Worm (Caenorhabditis elegans) whole organism, young adult: ENCODE data around the gene C35A5.6.

Experiments
- B0336.3 ChIP-seq: fragments of 200-800 bp; sonication (Bioruptor generic); IDR thresholded peaks from 2 replicates; pipeline ENCODE4 v1.3.6; 2022; ENCODE audit warnings: missing genetic modification characterization, missing compliant biosample characterization
- F52B5.7 ChIP-seq: sonication (generic microtip); optimal IDR thresholded peaks from 2 replicates; lab custom pipeline; 2016; ENCODE audit warnings: mild to moderate bottlenecking, missing genetic modification characterization, missing compliant biosample characterization
- F55B11.4 ChIP-seq: sonication (generic microtip); optimal IDR thresholded peaks from 2 replicates; lab custom pipeline; 2016; ENCODE audit warnings: missing compliant biosample characterization, missing genetic modification characterization, borderline replicate concordance; ENCODE audit not compliant: insufficient read depth
- K11D2.4 ChIP-seq: fragments of 200-800 bp; sonication (Bioruptor generic); IDR thresholded peaks from 2 replicates; pipeline ENCODE4 v1.3.6; 2022; ENCODE audit warnings: missing genetic modification reagents, missing genetic modification characterization, missing compliant biosample characterization
- K12H6.12 ChIP-seq: fragments of 200-800 bp; sonication (Bioruptor generic); optimal IDR thresholded peaks from 2 replicates; lab custom pipeline; 2018; ENCODE audit warnings: mild to moderate bottlenecking, missing genetic modification characterization, missing compliant biosample characterization
- Y56A3A.18 ChIP-seq: fragments of 200-800 bp; sonication (Bioruptor generic); IDR thresholded peaks from 2 replicates; pipeline ENCODE4 v1.3.6; 2022; ENCODE audit warnings: missing genetic modification reagents, missing genetic modification characterization, missing compliant biosample characterization
- Y95B8A.8 ChIP-seq: fragments of 200-800 bp; sonication (Bioruptor generic); IDR thresholded peaks from 2 replicates; pipeline ENCODE4 v1.3.6; 2022; ENCODE audit warnings: missing genetic modification reagents, missing genetic modification characterization, missing compliant biosample characterization
- ama-1 ChIP-seq, 3 experiments: fragments of 150-350 bp in 1 of 3; sonication (generic microtip) in 2 of 3; optimal IDR thresholded peaks; 2 replicates each; lab custom pipeline; 2014 to 2018; ENCODE audit warnings: missing biosample characterization in 2 of 3, missing genetic modification characterization in 2 of 3, missing genetic modification reagents in 2 of 3
- atf-7 ChIP-seq: sonication (generic microtip); optimal IDR thresholded peaks from 2 replicates; lab custom pipeline; 2017; ENCODE audit warnings: mild to moderate bottlenecking, missing genetic modification characterization, missing compliant biosample characterization
- athp-1 ChIP-seq: sonication (generic microtip); optimal IDR thresholded peaks from 2 replicates; lab custom pipeline; 2017; ENCODE audit warnings: mild to moderate bottlenecking, missing genetic modification characterization, missing compliant biosample characterization
- attf-3 ChIP-seq: fragments of 200-800 bp; sonication (Bioruptor generic); conservative IDR thresholded peaks from 2 replicates; pipeline ENCODE4 v1.3.6; 2022; ENCODE audit warnings: missing genetic modification reagents, missing genetic modification characterization, missing compliant biosample characterization
- attf-5 ChIP-seq: fragments of 200-800 bp; sonication (Bioruptor generic); optimal IDR thresholded peaks from 2 replicates; lab custom pipeline; 2018; ENCODE audit warnings: mild to moderate bottlenecking, missing genetic modification characterization, missing compliant biosample characterization
- attf-6 ChIP-seq: fragments of 200-800 bp; sonication (Bioruptor generic); IDR thresholded peaks from 2 replicates; pipeline ENCODE4 v1.3.6; 2022; ENCODE audit warnings: missing genetic modification reagents, missing genetic modification characterization, missing compliant biosample characterization
- ceh-58 ChIP-seq: fragments of 200-800 bp; sonication (Bioruptor generic); IDR thresholded peaks from 2 replicates; pipeline ENCODE4 v1.3.6; 2022; ENCODE audit warnings: missing genetic modification characterization, missing compliant biosample characterization
- chd-7 ChIP-seq: sonication (generic microtip); optimal IDR thresholded peaks from 2 replicates; lab custom pipeline; 2016; ENCODE audit warnings: mild to moderate bottlenecking, missing genetic modification characterization, moderate library complexity, missing compliant biosample characterization
- dox-1 ChIP-seq: fragments of 200-800 bp; sonication (Bioruptor generic); IDR thresholded peaks from 2 replicates; pipeline ENCODE4 v1.3.6; 2022; ENCODE audit warnings: missing genetic modification reagents, missing genetic modification characterization, missing compliant biosample characterization
- ekl-4 ChIP-seq: fragments of 200-800 bp; sonication (Bioruptor generic); IDR thresholded peaks from 2 replicates; pipeline ENCODE4 v1.3.6; 2022; ENCODE audit warnings: missing genetic modification reagents, missing genetic modification characterization, missing compliant biosample characterization
- ets-4 ChIP-seq: fragments of 200-800 bp; sonication (Bioruptor generic); optimal IDR thresholded peaks from 2 replicates; lab custom pipeline; 2018; ENCODE audit warnings: mild to moderate bottlenecking, missing genetic modification characterization, missing compliant biosample characterization
- him-1 ChIP-seq: sonication (generic microtip); optimal IDR thresholded peaks from 2 replicates; lab custom pipeline; 2016; ENCODE audit warnings: missing genotype, missing genetic modification reagents, missing genetic modification characterization, missing compliant biosample characterization
- hlh-26 ChIP-seq: fragments of 200-800 bp; sonication (Bioruptor generic); conservative IDR thresholded peaks from 2 replicates; pipeline ENCODE4 v1.3.6; 2022; ENCODE audit warnings: missing genetic modification reagents, missing genetic modification characterization, missing compliant biosample characterization
- hmg-1.2 ChIP-seq: fragments of 200-800 bp; sonication (Bioruptor generic); IDR thresholded peaks from 2 replicates; pipeline ENCODE4 v1.3.6; 2022; ENCODE audit warnings: missing genetic modification reagents, missing genetic modification characterization, missing compliant biosample characterization
- lin-26 ChIP-seq: fragments of 200-800 bp; sonication (Bioruptor generic); IDR thresholded peaks from 2 replicates; pipeline ENCODE4 v1.3.6; 2022; ENCODE audit warnings: missing genetic modification reagents, missing genetic modification characterization, missing compliant biosample characterization
- lin-54 ChIP-seq: fragments of 200-800 bp; sonication (Bioruptor generic); optimal IDR thresholded peaks from 2 replicates; lab custom pipeline; 2018; ENCODE audit warnings: mild to moderate bottlenecking, missing genetic modification characterization, missing compliant biosample characterization
- madf-3 ChIP-seq: fragments of 200-800 bp; sonication (Bioruptor generic); IDR thresholded peaks from 2 replicates; pipeline ENCODE4 v1.3.6; 2022; ENCODE audit warnings: missing genetic modification reagents, missing genetic modification characterization, missing compliant biosample characterization
- nhr-80 ChIP-seq: sonication (generic microtip); optimal IDR thresholded peaks from 2 replicates; lab custom pipeline; 2016; ENCODE audit warnings: missing genetic modification characterization, missing compliant biosample characterization
- sea-2 ChIP-seq: fragments of 200-800 bp; sonication (Bioruptor generic); IDR thresholded peaks from 2 replicates; pipeline ENCODE4 v1.3.6; 2022; ENCODE audit warnings: missing genetic modification characterization, missing compliant biosample characterization
- somi-1 ChIP-seq: fragments of 200-800 bp; sonication (Bioruptor generic); optimal IDR thresholded peaks from 2 replicates; lab custom pipeline; 2018; ENCODE audit warnings: mild to moderate bottlenecking, missing genetic modification characterization, missing compliant biosample characterization
- sptf-2 ChIP-seq: fragments of 200-800 bp; sonication (Bioruptor generic); optimal IDR thresholded peaks from 2 replicates; lab custom pipeline; 2018; ENCODE audit warnings: mild to moderate bottlenecking, missing genetic modification characterization, missing compliant biosample characterization
- tbx-9 ChIP-seq: sonication (generic microtip); optimal IDR thresholded peaks from 2 replicates; lab custom pipeline; 2016; ENCODE audit warnings: borderline replicate concordance, missing genetic modification characterization, inconsistent platforms, missing compliant biosample characterization
- unc-62 ChIP-seq: fragments of 150-350 bp; optimal IDR thresholded peaks from 2 replicates; lab custom pipeline; 2014; ENCODE audit warnings: missing biosample characterization, missing genetic modification reagents, missing genetic modification characterization
- zim-3 ChIP-seq: sonication (generic microtip); optimal IDR thresholded peaks from 2 replicates; lab custom pipeline; 2017; ENCODE audit warnings: mild to moderate bottlenecking, missing genetic modification characterization, moderate library complexity, missing compliant biosample characterization
- ztf-18 ChIP-seq: sonication (generic microtip); optimal IDR thresholded peaks from 2 replicates; lab custom pipeline; 2016; ENCODE audit warnings: missing genotype, mild to moderate bottlenecking, missing genetic modification characterization, missing compliant biosample characterization
- ztf-26 ChIP-seq: sonication (generic microtip); optimal IDR thresholded peaks from 2 replicates; lab custom pipeline; 2017; ENCODE audit warnings: missing genetic modification characterization, missing compliant biosample characterization
- ztf-28 ChIP-seq: fragments of 200-800 bp; sonication (Bioruptor generic); IDR thresholded peaks from 2 replicates; pipeline ENCODE4 v1.3.6; 2022; ENCODE audit warnings: missing genetic modification reagents, missing genetic modification characterization, missing compliant biosample characterization

Gene C35A5.6

ce11 chrV:10468190-10468589 lies 40.7 kb upstream of the C35A5.6 start, which contains the start of gene egl-9 (continued):
- TF ChIP-seq somi-1 (GFP tag; lab: Kevin White, UChicago), result peak; percentile 22
- TF ChIP-seq lin-26 (GFP tag; lab: Robert Waterston, UW), result 0 out of 2 replicates have a peak, but pooled peaks have one; percentile 38
- no peak for TF ChIP-seq tbx-9 (tag; lab: Kevin White, UChicago)
- TF ChIP-seq Y56A3A.18 (GFP tag; lab: Robert Waterston, UW), result no peak
- peak; percentile 26 for TF ChIP-seq ztf-26
- TF ChIP-seq atf-7 (tag; lab: Kevin White, UChicago), result peak; percentile 39
- peak; percentile 37 for TF ChIP-seq attf-5 (GFP tag; lab: Kevin White, UChicago)
- peak; percentile 86 for TF ChIP-seq nhr-80 (tag; lab: Kevin White, UChicago)
- no peak for TF ChIP-seq madf-3 (GFP tag; lab: Robert Waterston, UW)

- TF ChIP-seq ama-1 (optimal IDR thresholded peaks at IDR 0.05; lab: Kevin White, UChicago) (peak; percentile 44), ama-1 (GFP tag; optimal IDR thresholded peaks at IDR 0.05; lab: Kevin White, UChicago) (no peak), atf-7 (tag; lab: Kevin White, UChicago) (no peak), attf-6 (no peak), K12H6.12 (tag; lab: Kevin White, UChicago) (no peak)
These were observed 40.2 kb upstream of the C35A5.6 start for ce11 chrV:10468709-10469108.

- TF ChIP-seq hlh-26 (GFP tag; lab: Robert Waterston, UW) (no peak), chd-7 (tag; lab: Kevin White, UChicago) (no peak), ceh-58 (GFP tag; lab: Robert Waterston, UW) (no peak), attf-6 (no peak), sea-2 (GFP tag; lab: Robert Waterston, UW) (no peak), athp-1 (tag; lab: Kevin White, UChicago) (no peak), B0336.3 (GFP tag; lab: Robert Waterston, UW) (no peak), ama-1 (optimal IDR thresholded peaks at IDR 0.05; lab: Kevin White, UChicago) (no peak), ama-1 (GFP tag; optimal IDR thresholded peaks at IDR 0.05; lab: Kevin White, UChicago) (no peak), F52B5.7 (tag; lab: Kevin White, UChicago) (no peak), him-1 (tag; lab: Kevin White, UChicago) (no peak), Y95B8A.8 (GFP tag; lab: Robert Waterston, UW) (no peak), unc-62 (GFP tag; lab: Kevin White, UChicago) (no peak), ets-4 (GFP tag; lab: Kevin White, UChicago) (no peak), attf-3 (no peak), ztf-18 (tag; lab: Kevin White, UChicago) (no peak), tbx-9 (tag; lab: Kevin White, UChicago) (no peak), ekl-4 (no peak)
These were observed 39.1 kb upstream of the C35A5.6 start for ce11 chrV:10469845-10470244.

- TF ChIP-seq ztf-28 (GFP tag; lab: Robert Waterston, UW), result no peak
- no peak for TF ChIP-seq hmg-1.2 (GFP tag; lab: Robert Waterston, UW)
- no peak for TF ChIP-seq dox-1 (GFP tag; lab: Robert Waterston, UW)
- TF ChIP-seq sptf-2 (GFP tag; lab: Kevin White, UChicago), result no peak
- TF ChIP-seq zim-3, result no peak
- no peak for TF ChIP-seq F55B11.4
- no peak for TF ChIP-seq chd-7 (tag; lab: Kevin White, UChicago)
- TF ChIP-seq lin-54, result no peak
- TF ChIP-seq K11D2.4 (GFP tag; lab: Robert Waterston, UW), result no peak
These were observed 37.9 kb upstream of the C35A5.6 start for ce11 chrV:10471007-10471406.
